Fruit fly (Drosophila melanogaster): ENCODE data around the gene unc-45.
"Not testable (repeated sequence)": the region's sequence is repeated elsewhere in the genome, so short reads cannot be mapped to it uniquely, and the experiment has no call there.

unc-45 gene

dm6 chr3R:8013121-8014009 lies 19.7 kb upstream of the unc-45 start, which contains the start of the genes CG10435 and Pbp95:
Gene CG10435, minus strand, starts transcription at chr3R:8013201.
Gene Pbp95, plus strand, starts transcription at chr3R:8013791.
- TF ChIP-seq CTCF (optimal IDR thresholded peaks at IDR 0.05) (no peak), CG8478 (optimal IDR thresholded peaks at IDR 0.05) (no peak)

dm6 chr3R:8026515-8026914 lies 6.6 kb upstream of the unc-45 start:
- TF ChIP-seq CTCF (optimal IDR thresholded peaks at IDR 0.05) (no peak), CG8478 (optimal IDR thresholded peaks at IDR 0.05) (no peak)

- TF ChIP-seq CTCF (optimal IDR thresholded peaks at IDR 0.05) (no peak), CG8478 (optimal IDR thresholded peaks at IDR 0.05) (no peak)
These were observed 5.9 kb upstream of the unc-45 start for dm6 chr3R:8027203-8027688.

dm6 chr3R:8029496-8030013 lies 3.5 kb upstream of the unc-45 start, which contains the start of gene ImpE3:
Gene ImpE3, minus strand, starts transcription at chr3R:8029546.
- TF ChIP-seq CG8478 (optimal IDR thresholded peaks at IDR 0.05) (no peak), CTCF (optimal IDR thresholded peaks at IDR 0.05) (no peak)

dm6 chr3R:8030151-8030899 lies 2.8 kb upstream of the unc-45 start, which contains the start of the genes CG10903 and CG2747:
Gene CG10903, plus strand, starts transcription at chr3R:8030411.
Gene CG2747, minus strand, starts transcription at chr3R:8030790.
- TF ChIP-seq CTCF (optimal IDR thresholded peaks at IDR 0.05), result no peak
- TF ChIP-seq CG8478 (optimal IDR thresholded peaks at IDR 0.05), result no peak

dm6 chr3R:8037896-8038295 lies 4.8 kb downstream of the unc-45 start:
- TF ChIP-seq CG8478 (optimal IDR thresholded peaks at IDR 0.05) (no peak), CTCF (optimal IDR thresholded peaks at IDR 0.05) (no peak)

- TF ChIP-seq CTCF (optimal IDR thresholded peaks at IDR 0.05), result no peak
- TF ChIP-seq CG8478 (optimal IDR thresholded peaks at IDR 0.05), result no peak
These were observed 5.8 kb downstream of the unc-45 start for dm6 chr3R:8038927-8039326.

dm6 chr3R:8040843-8041242 lies 7.7 kb downstream of the unc-45 start, which contains the start of gene CG43060:
Gene CG43060, plus strand, starts transcription at chr3R:8041224.
- TF ChIP-seq CTCF (optimal IDR thresholded peaks at IDR 0.05) (no peak), CG8478 (optimal IDR thresholded peaks at IDR 0.05) (no peak)

dm6 chr3R:8048867-8049266 lies 15.8 kb downstream of the unc-45 start, which contains the start of gene CG43618:
Gene CG43618, plus strand, starts transcription at chr3R:8049167.
- TF ChIP-seq CG8478, CTCF (optimal IDR thresholded peaks at IDR 0.05): not testable (repeated sequence)

- not testable (repeated sequence) for TF ChIP-seq CG8478, CTCF (optimal IDR thresholded peaks at IDR 0.05)
These were observed 16.3 kb downstream of the unc-45 start, which contains the start of gene CG43061 for dm6 chr3R:8049373-8049772. Gene CG43061, plus strand, starts transcription at chr3R:8049673.

- no peak for TF ChIP-seq CG8478 (optimal IDR thresholded peaks at IDR 0.05)
- TF ChIP-seq CTCF (optimal IDR thresholded peaks at IDR 0.05), result no peak
These were observed 25.9 kb downstream of the unc-45 start, which contains the start of gene mAChR-B for dm6 chr3R:8058984-8059383. Gene mAChR-B, plus strand, starts transcription at chr3R:8059284.

- TF ChIP-seq CTCF (optimal IDR thresholded peaks at IDR 0.05) (no peak), CG8478 (optimal IDR thresholded peaks at IDR 0.05) (no peak)
These were observed 39.5 kb downstream of the unc-45 start for dm6 chr3R:8072635-8073034.

- no peak for TF ChIP-seq CG8478 (optimal IDR thresholded peaks at IDR 0.05)
- TF ChIP-seq CTCF (optimal IDR thresholded peaks at IDR 0.05), result no peak
These were observed 53.9 kb downstream of the unc-45 start, which contains the start of gene CG7910 for dm6 chr3R:8086952-8087351. Gene CG7910, plus strand, starts transcription at chr3R:8087252.

All from S2 (cell line).